Fruit fly (Drosophila melanogaster): Measurements from ENCODE around the gene pum.
A peak's percentile ranks its signal among the peaks of the same experiment; 100 is the strongest.

pum gene

dm6 chr3R:9053850-9054441 is 183.5 kb downstream of the pum start (continued):
- TF ChIP-seq CoRest (tag; optimal IDR thresholded peaks at IDR 0.05) (peak; percentile 71), D (optimal IDR thresholded peaks at IDR 0.05) (peak; percentile 36), D (GFP tag; optimal IDR thresholded peaks at IDR 0.05) (peak; percentile 10), CG6765 (GFP tag; optimal IDR thresholded peaks at IDR 0.05) (peak; percentile 45), CG17186 (GFP tag; optimal IDR thresholded peaks at IDR 0.05) (no peak), CG7556 (GFP tag; optimal IDR thresholded peaks at IDR 0.05) (peak; percentile 48), CG10431 (GFP tag; optimal IDR thresholded peaks at IDR 0.05) (peak; percentile 4), lilli (GFP tag; optimal IDR thresholded peaks at IDR 0.05) (peak; percentile 35), dan (GFP tag; IDR thresholded peaks at IDR 0.05) (no peak), Pdp1 (GFP tag; optimal IDR thresholded peaks at IDR 0.05) (peak in 1 of 2 experiments; percentile 19), maf-S (GFP tag; optimal IDR thresholded peaks at IDR 0.05) (peak; percentile 48), Hmx (GFP tag; optimal IDR thresholded peaks at IDR 0.05) (no peak), CG2120 (GFP tag; optimal IDR thresholded peaks at IDR 0.05) (peak; percentile 68), Chrac-16 (GFP tag; optimal IDR thresholded peaks at IDR 0.05) (peak; percentile 44), Eip74EF (GFP tag; optimal IDR thresholded peaks at IDR 0.05) (peak in 1 of 2 experiments; percentile 7), Med (GFP tag) (peak; percentile 78), Fer2 (tag; optimal IDR thresholded peaks at IDR 0.05) (peak; percentile 4), Dip3 (GFP tag; optimal IDR thresholded peaks at IDR 0.05) (peak; percentile 63), CG1233 (GFP tag; optimal IDR thresholded peaks at IDR 0.05) (peak; percentile 32), Sox100B (GFP tag; optimal IDR thresholded peaks at IDR 0.05) (peak; percentile 69), CG6272 (GFP tag; IDR thresholded peaks at IDR 0.05) (no peak), Kr (GFP tag; optimal IDR thresholded peaks at IDR 0.05) (no peak), shn (GFP tag; optimal IDR thresholded peaks at IDR 0.05) (peak; percentile 19), Ssrp (tag; optimal IDR thresholded peaks at IDR 0.05) (peak; percentile 38), jing (GFP tag; optimal IDR thresholded peaks at IDR 0.05) (peak; percentile 24), lab (GFP tag; optimal IDR thresholded peaks at IDR 0.05) (peak; percentile 50), CG17359 (tag; optimal IDR thresholded peaks at IDR 0.05) (peak; percentile 28), tx (GFP tag; optimal IDR thresholded peaks at IDR 0.05) (peak; percentile 47), CG2712 (tag; optimal IDR thresholded peaks at IDR 0.05) (peak; percentile 61), ken (GFP tag; IDR thresholded peaks at IDR 0.05) (no peak), Hr78 (GFP tag; optimal IDR thresholded peaks at IDR 0.05) (no peak), Hr51 (GFP tag; optimal IDR thresholded peaks at IDR 0.05) (peak in 1 of 2 experiments; percentile 54), dpn (GFP tag; optimal IDR thresholded peaks at IDR 0.05) (peak in 1 of 2 experiments; percentile 31), ase (GFP tag; IDR thresholded peaks at IDR 0.05) (no peak), org-1 (GFP tag; optimal IDR thresholded peaks at IDR 0.05) (peak; percentile 48), CG18619 (GFP tag; optimal IDR thresholded peaks at IDR 0.05) (peak; percentile 50), CG8281 (tag; optimal IDR thresholded peaks at IDR 0.05) (peak; percentile 18), Ets65A (GFP tag) (peak; percentile 96), NfI (GFP tag; optimal IDR thresholded peaks at IDR 0.05) (peak; percentile 60), Neu2 (GFP tag; optimal IDR thresholded peaks at IDR 0.05; ENCODE audit: borderline replicate concordance) (no peak), CG9727 (GFP tag; optimal IDR thresholded peaks at IDR 0.05) (peak; percentile 8), twi (tag; optimal IDR thresholded peaks at IDR 0.05) (peak; percentile 11), Sox102F (GFP tag; optimal IDR thresholded peaks at IDR 0.05) (peak; percentile 55), HHEX (GFP tag; optimal IDR thresholded peaks at IDR 0.05) (no peak), tap (tag; optimal IDR thresholded peaks at IDR 0.05) (peak; percentile 25), ind (GFP tag; optimal IDR thresholded peaks at IDR 0.05) (peak; percentile 66), prd (optimal IDR thresholded peaks at IDR 0.05) (no peak), prd (GFP tag; IDR thresholded peaks at IDR 0.05) (no peak), CG1792 (GFP tag; optimal IDR thresholded peaks at IDR 0.05) (peak; percentile 1), sr (GFP tag; IDR thresholded peaks at IDR 0.05) (no peak)
